Worm (Caenorhabditis elegans): ENCODE measurements around the gene nspd-2.
A peak's percentile ranks its signal among the peaks of the same experiment; 100 is the strongest.

The nspd-2 gene

DNA sequence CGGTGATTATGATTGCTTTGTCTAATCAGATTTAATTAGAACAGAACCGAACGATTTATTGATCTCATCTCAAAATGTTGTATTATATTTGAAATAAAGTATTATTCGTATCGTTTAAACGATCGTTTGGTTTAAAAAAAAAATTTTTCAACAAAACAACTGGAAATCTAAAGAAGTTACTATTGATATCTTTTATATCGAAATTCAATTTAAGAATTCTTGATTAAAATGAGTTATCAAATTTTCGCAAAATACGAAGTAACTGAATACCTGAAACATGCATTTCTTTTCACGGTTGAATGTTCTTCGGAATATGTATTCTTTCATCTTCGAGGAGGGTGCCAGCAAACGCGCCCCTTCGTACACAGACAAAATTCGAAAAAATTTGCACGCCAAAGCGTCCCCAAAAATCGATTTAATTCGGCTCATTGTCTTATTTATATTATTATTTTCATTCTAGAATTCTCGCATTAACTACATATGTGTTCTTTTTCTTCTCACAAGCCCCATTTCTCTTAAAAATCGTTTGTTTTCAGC lies 14.2 kb downstream of the nspd-2 start, which contains the start of gene npp-1 (continued):
- TF ChIP-seq mes-2 (tag; optimal IDR thresholded peaks at IDR 0.05; ENCODE audit: poor library complexity, severe bottlenecking) (peak; percentile 88), nhr-77 (tag; optimal IDR thresholded peaks at IDR 0.05) (peak; percentile 28)

DNA sequence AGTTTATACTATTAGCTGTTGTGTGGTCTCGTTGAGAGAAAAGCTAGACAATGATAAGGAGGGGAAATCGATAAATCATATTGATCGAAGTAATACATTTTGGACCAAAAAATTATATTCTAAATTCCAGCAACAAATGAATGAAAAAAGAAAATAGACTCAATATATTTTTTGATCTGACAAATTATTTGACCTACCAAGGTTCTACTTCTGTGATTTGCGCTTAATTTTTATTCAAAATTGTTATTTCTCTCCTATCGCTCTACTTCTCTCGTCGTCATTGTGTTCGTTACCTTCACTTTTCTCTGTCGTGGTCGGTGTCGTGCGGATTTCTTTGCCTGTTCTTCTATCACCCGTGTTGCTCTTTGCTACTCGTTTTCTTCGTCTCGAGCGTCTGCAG lies 15.1 kb downstream of the nspd-2 start:
- TF ChIP-seq vab-7 (GFP tag; IDR thresholded peaks at IDR 0.05) = no peak
- TF ChIP-seq dpl-1 (GFP tag; optimal IDR thresholded peaks at IDR 0.05) = no peak
- no peak for TF ChIP-seq ceh-20 (GFP tag; IDR thresholded peaks at IDR 0.05)
- no peak for TF ChIP-seq fos-1 (tag; optimal IDR thresholded peaks at IDR 0.05)
- TF ChIP-seq tra-1 (GFP tag; IDR thresholded peaks at IDR 0.05) = no peak
- TF ChIP-seq arid-1 (GFP tag; conservative IDR thresholded peaks at IDR 0.05) = no peak

DNA sequence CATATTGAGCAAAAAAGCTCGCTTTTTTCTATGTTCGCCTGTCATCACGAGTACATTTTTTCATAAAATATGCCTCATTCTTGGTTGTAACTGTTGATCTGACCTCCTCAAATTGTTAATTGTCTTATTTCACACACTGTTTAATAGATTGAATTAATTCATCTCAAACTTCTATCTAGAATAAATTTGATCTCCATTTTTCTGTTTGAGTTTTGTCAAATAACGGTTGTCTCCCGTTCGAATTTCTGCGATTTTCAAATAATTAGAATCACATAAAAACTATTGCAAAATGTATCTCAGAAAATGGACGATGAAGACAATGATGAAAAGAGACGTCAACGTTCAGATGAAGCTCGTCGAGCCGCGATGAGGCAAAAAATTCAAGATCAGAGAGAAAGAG lies 18.1 kb downstream of the nspd-2 start, which contains the start of gene K07F5.14:
Gene K07F5.14 (plus strand): TSS at position 301 of the 400 bp plus-strand sequence.
- TF ChIP-seq lin-38 (GFP tag; IDR thresholded peaks at IDR 0.05) = no peak
- no peak for TF ChIP-seq attf-4 (tag; optimal IDR thresholded peaks at IDR 0.05)
- no peak for TF ChIP-seq ztf-7 (tag; optimal IDR thresholded peaks at IDR 0.05)
- no peak for TF ChIP-seq mdt-29 (GFP tag; IDR thresholded peaks at IDR 0.05)
- no peak for TF ChIP-seq dmd-9 (GFP tag; IDR thresholded peaks at IDR 0.05)
- TF ChIP-seq daf-16 (GFP tag; optimal IDR thresholded peaks at IDR 0.05) = no peak
- TF ChIP-seq daf-16 (tag; optimal IDR thresholded peaks at IDR 0.05) = no peak
- TF ChIP-seq ceh-82 (tag; optimal IDR thresholded peaks at IDR 0.05) = no peak
- TF ChIP-seq nhr-10 (tag; optimal IDR thresholded peaks at IDR 0.05) = no peak
- no peak for TF ChIP-seq nhr-25 (tag; optimal IDR thresholded peaks at IDR 0.05; ENCODE audit: borderline replicate concordance, insufficient read depth)
- TF ChIP-seq nhr-76 (tag; optimal IDR thresholded peaks at IDR 0.05) = no peak
- TF ChIP-seq pha-4 (GFP tag; IDR thresholded peaks at IDR 0.05) = no peak
- no peak for TF ChIP-seq pha-4 (tag; optimal IDR thresholded peaks at IDR 0.05)
- TF ChIP-seq tag-97 (GFP tag; IDR thresholded peaks at IDR 0.05) = no peak
- TF ChIP-seq ceh-32 (tag; optimal IDR thresholded peaks at IDR 0.05; ENCODE audit: poor library complexity) = no peak
- TF ChIP-seq ama-1 (optimal IDR thresholded peaks at IDR 0.05) = no peak

DNA sequence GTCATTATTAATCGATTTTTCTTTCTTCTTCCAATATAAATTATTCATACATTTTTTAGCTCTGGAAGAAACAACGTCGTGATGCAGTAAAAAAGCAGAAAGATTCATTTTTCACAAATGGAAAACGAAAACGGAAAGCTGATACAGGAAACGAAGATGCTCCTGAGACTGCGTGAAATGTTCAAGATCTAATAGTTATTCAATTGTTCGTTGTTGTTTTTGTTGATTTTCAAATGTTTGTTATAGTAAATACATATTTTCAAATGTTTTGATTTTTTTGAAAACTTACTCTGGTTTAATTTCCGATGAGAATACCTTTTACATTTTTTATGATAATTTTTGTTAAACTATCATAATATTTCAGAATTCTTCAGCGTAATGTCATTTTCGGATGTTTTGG lies 20.0 kb downstream of the nspd-2 start, which contains the start of gene K07F5.16:
Gene K07F5.16 (plus strand): TSS at position 301 of the 400 bp plus-strand sequence.
- TF ChIP-seq zip-11 (GFP tag; IDR thresholded peaks at IDR 0.05) = no peak
- no peak for TF ChIP-seq ctbp-1 (GFP tag; IDR thresholded peaks at IDR 0.05)
- TF ChIP-seq F26F4.8 (GFP tag; conservative IDR thresholded peaks at IDR 0.05) = no peak
- no peak for TF ChIP-seq ceh-44 (GFP tag; IDR thresholded peaks at IDR 0.05)
- TF ChIP-seq zag-1 (tag; optimal IDR thresholded peaks at IDR 0.05) = no peak
- no peak for TF ChIP-seq nhr-48 (tag; optimal IDR thresholded peaks at IDR 0.05)
- no peak for TF ChIP-seq daf-16 (GFP tag; optimal IDR thresholded peaks at IDR 0.05)
- no peak for TF ChIP-seq daf-16 (tag; optimal IDR thresholded peaks at IDR 0.05)
- no peak for TF ChIP-seq unc-130 (GFP tag; optimal IDR thresholded peaks at IDR 0.05)
- no peak for TF ChIP-seq spr-3 (GFP tag; optimal IDR thresholded peaks at IDR 0.05)
- TF ChIP-seq unc-62 (GFP tag; optimal IDR thresholded peaks at IDR 0.05 in 1 of 2) = no peak
- TF ChIP-seq unc-62 (tag; optimal IDR thresholded peaks at IDR 0.05) = no peak

DNA sequence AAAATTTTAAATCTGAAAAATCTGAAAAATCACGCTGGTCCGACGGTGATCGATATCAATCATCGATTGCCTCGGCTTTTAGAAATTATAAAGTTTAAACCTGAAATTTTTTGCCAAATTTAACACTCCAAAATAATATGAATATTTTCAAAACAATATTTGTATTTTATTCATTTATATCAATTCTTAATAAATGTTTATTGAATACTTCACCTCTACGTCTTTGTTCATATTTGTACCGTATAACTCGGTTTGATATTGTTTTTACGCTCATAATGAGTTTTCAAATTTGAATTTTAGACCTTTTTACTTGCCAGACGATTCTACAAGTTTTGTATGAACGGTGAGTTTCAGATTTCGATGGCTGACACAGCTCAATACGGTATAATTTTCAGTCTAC lies 20.9 kb downstream of the nspd-2 start, which contains the start of the genes K07F5.15 and K07F5.22:
Gene K07F5.15 (plus strand): TSS at position 301 of the 400 bp plus-strand sequence.
Gene K07F5.22 (plus strand): TSS at position 301 of the 400 bp plus-strand sequence.
- TF ChIP-seq nhr-77 (tag; optimal IDR thresholded peaks at IDR 0.05) = no peak
- no peak for TF ChIP-seq fos-1 (tag; optimal IDR thresholded peaks at IDR 0.05)
- no peak for TF ChIP-seq F37D6.2 (tag; optimal IDR thresholded peaks at IDR 0.05)
